Fruit fly (Drosophila melanogaster) whole organism, adult: Measurements from ENCODE around the gene mRRF1.

Source experiments
- CG11617 ChIP-seq: fragments of 200-800 bp; sonication (Bioruptor generic); optimal IDR thresholded peaks from 2 replicates; lab custom pipeline; 2017; ENCODE audit warnings: mild to moderate bottlenecking, missing biosample characterization, missing genetic modification reagents, missing genetic modification characterization
- CG12768 ChIP-seq: fragments of 200-800 bp; sonication (Bioruptor generic); optimal IDR thresholded peaks from 2 replicates; lab custom pipeline; 2017; ENCODE audit warnings: missing biosample characterization, missing genetic modification characterization, mild to moderate bottlenecking, moderate library complexity, missing genetic modification reagents
- CG14711 ChIP-seq: fragments of 200-800 bp; sonication (Bioruptor generic); optimal IDR thresholded peaks from 2 replicates; lab custom pipeline; 2018; ENCODE audit warnings: missing biosample characterization, mild to moderate bottlenecking, missing genetic modification characterization, moderate library complexity
- CG1620 ChIP-seq: fragments of 200-800 bp; sonication (Bioruptor generic); optimal IDR thresholded peaks from 2 replicates; lab custom pipeline; 2016; ENCODE audit warnings: missing biosample characterization, missing genetic modification characterization
- CG33017 ChIP-seq: fragments of 200-800 bp; sonication (Bioruptor generic); optimal IDR thresholded peaks from 2 replicates; lab custom pipeline; 2018; ENCODE audit warnings: missing biosample characterization, mild to moderate bottlenecking, missing genetic modification characterization, moderate library complexity
- CG5204 ChIP-seq: fragments of 200-800 bp; sonication (Bioruptor generic); optimal IDR thresholded peaks from 2 replicates; lab custom pipeline; 2016; ENCODE audit warnings: missing biosample characterization, missing genetic modification characterization
- CG7045 ChIP-seq: fragments of 200-800 bp; sonication (Bioruptor generic); optimal IDR thresholded peaks from 2 replicates; lab custom pipeline; 2017; ENCODE audit warnings: missing biosample characterization, mild to moderate bottlenecking, missing genetic modification characterization
- CG7101 ChIP-seq: fragments of 200-800 bp; sonication (Bioruptor generic); optimal IDR thresholded peaks from 2 replicates; lab custom pipeline; 2018; ENCODE audit warnings: missing biosample characterization, mild to moderate bottlenecking, missing genetic modification characterization, moderate library complexity
- Clk ChIP-seq: fragments of 200-800 bp; sonication (Bioruptor generic); optimal IDR thresholded peaks from 2 replicates; lab custom pipeline; 2017; ENCODE audit warnings: missing biosample characterization, missing genetic modification characterization
- Crg-1 ChIP-seq: fragments of 200-800 bp; sonication (Bioruptor generic); optimal IDR thresholded peaks from 2 replicates; lab custom pipeline; 2016; ENCODE audit warnings: missing biosample characterization, missing genetic modification characterization
- Hr96 ChIP-seq: fragments of 200-800 bp; sonication (Bioruptor generic); optimal IDR thresholded peaks from 2 replicates; lab custom pipeline; 2016; ENCODE audit warnings: missing biosample characterization, missing genetic modification characterization
- Mnt ChIP-seq: fragments of 200-800 bp; sonication (Bioruptor generic); optimal IDR thresholded peaks from 2 replicates; lab custom pipeline; 2016; ENCODE audit warnings: missing biosample characterization, mild to moderate bottlenecking, missing genetic modification characterization
- bab1 ChIP-seq: fragments of 200-800 bp; sonication (Bioruptor generic); optimal IDR thresholded peaks from 3 replicates; lab custom pipeline; 2019; ENCODE audit warnings: missing biosample characterization, mild to moderate bottlenecking, missing genetic modification characterization, moderate library complexity
- cic ChIP-seq: fragments of 200-800 bp; sonication (Bioruptor generic); optimal IDR thresholded peaks from 2 replicates; lab custom pipeline; 2017; ENCODE audit warnings: missing biosample characterization, mild to moderate bottlenecking, missing genetic modification characterization, moderate library complexity
- cnc ChIP-seq, 2 experiments: fragments of >200 bp; optimal IDR thresholded peaks; 2 replicates each; lab custom pipeline; 2017
- kay ChIP-seq: fragments of 200-800 bp; sonication (Bioruptor generic); peaks from one replicate; lab custom pipeline; 2016; ENCODE audit warnings: missing biosample characterization, missing genetic modification characterization, borderline replicate concordance
- ovo ChIP-seq: fragments of 200-800 bp; sonication (Bioruptor generic); optimal IDR thresholded peaks from 2 replicates; lab custom pipeline; 2016; ENCODE audit warnings: missing biosample characterization, missing genetic modification characterization
- pad ChIP-seq: fragments of 200-800 bp; sonication (Bioruptor generic); optimal IDR thresholded peaks from 3 replicates; lab custom pipeline; 2017; ENCODE audit warnings: missing biosample characterization, missing genetic modification characterization, mild to moderate bottlenecking, moderate library complexity, missing genetic modification reagents
- tj ChIP-seq: fragments of 200-800 bp; sonication (Bioruptor generic); optimal IDR thresholded peaks from 3 replicates; lab custom pipeline; 2017; ENCODE audit warnings: missing biosample characterization, mild to moderate bottlenecking, missing genetic modification characterization, moderate library complexity
- toe ChIP-seq: fragments of 200-800 bp; sonication (Bioruptor generic); optimal IDR thresholded peaks from 2 replicates; lab custom pipeline; 2016; ENCODE audit warnings: missing biosample characterization, missing genetic modification characterization

The mRRF1 gene

DNA sequence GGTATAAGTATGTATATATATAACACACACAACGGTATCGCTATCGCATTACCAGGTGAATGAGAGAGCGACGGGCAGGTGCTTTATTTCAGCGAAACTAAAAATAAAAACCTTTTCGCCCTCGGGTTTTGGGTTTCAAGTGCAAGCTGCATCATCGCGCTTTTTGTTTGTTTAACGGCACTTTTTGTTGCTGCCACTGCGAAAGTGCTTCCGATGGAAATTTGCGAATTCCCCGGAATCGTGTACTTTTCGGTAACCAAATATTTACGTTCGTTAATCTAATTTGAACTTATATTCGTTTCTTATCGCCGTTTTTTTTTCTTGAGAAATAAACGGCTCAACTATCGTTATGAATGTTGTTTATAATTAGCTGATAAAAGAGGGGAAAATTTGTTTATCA lies 31.9 kb downstream of the mRRF1 start:
- no peak for TF ChIP-seq bab1 (GFP tag; lab: Kevin White, UChicago)
- peak; percentile 94 for TF ChIP-seq ovo (GFP tag; lab: Kevin White, UChicago)
- no peak for TF ChIP-seq CG7101 (tag; lab: Kevin White, UChicago)
- TF ChIP-seq CG1620 (GFP tag; lab: Kevin White, UChicago), result no peak
- TF ChIP-seq kay, result peak; percentile 95
- TF ChIP-seq CG11617 (GFP tag; lab: Kevin White, UChicago), result no peak
- no peak for TF ChIP-seq CG14711 (tag; lab: Kevin White, UChicago)
- no peak for TF ChIP-seq Crg-1 (GFP tag; lab: Kevin White, UChicago)
- no peak for TF ChIP-seq toe (GFP tag; lab: Kevin White, UChicago)
- TF ChIP-seq tj (GFP tag; lab: Kevin White, UChicago), result peak; percentile 91
- no peak for TF ChIP-seq cnc (optimal IDR thresholded peaks at IDR 0.05; lab: Kevin White, UChicago)
- TF ChIP-seq pad (GFP tag; lab: Kevin White, UChicago), result peak; percentile 36
- peak; percentile 76 for TF ChIP-seq cic (GFP tag; lab: Kevin White, UChicago)
- TF ChIP-seq Clk (GFP tag; lab: Kevin White, UChicago), result no peak
- TF ChIP-seq CG5204 (GFP tag; lab: Kevin White, UChicago), result no peak
- no peak for TF ChIP-seq Hr96 (GFP tag; lab: Kevin White, UChicago)
- TF ChIP-seq CG7045 (GFP tag; lab: Kevin White, UChicago), result peak; percentile 9
- TF ChIP-seq CG33017 (tag; lab: Kevin White, UChicago), result no peak
- TF ChIP-seq Mnt (GFP tag; lab: Kevin White, UChicago), result no peak
- peak; percentile 49 for TF ChIP-seq CG12768 (GFP tag; lab: Kevin White, UChicago)

- TF ChIP-seq CG14711 (tag; lab: Kevin White, UChicago) (no peak), tj (GFP tag; lab: Kevin White, UChicago) (peak; percentile 37)
These were observed 32.6 kb downstream of the mRRF1 start for dm6 chr3L:9396704-9397103.

dm6 chr3L:9397156-9397555 lies 33.0 kb downstream of the mRRF1 start:
- peak; percentile 92 for TF ChIP-seq kay
- TF ChIP-seq CG5204 (GFP tag; lab: Kevin White, UChicago), result no peak
- peak; percentile 92 for TF ChIP-seq cic (GFP tag; lab: Kevin White, UChicago)
- peak; percentile 92 for TF ChIP-seq CG7045 (GFP tag; lab: Kevin White, UChicago)
- TF ChIP-seq tj (GFP tag; lab: Kevin White, UChicago), result no peak
- no peak for TF ChIP-seq cnc (optimal IDR thresholded peaks at IDR 0.05; lab: Kevin White, UChicago)
- peak; percentile 94 for TF ChIP-seq CG12768 (GFP tag; lab: Kevin White, UChicago)
- peak; percentile 77 for TF ChIP-seq Mnt (GFP tag; lab: Kevin White, UChicago)
- peak; percentile 69 for TF ChIP-seq CG1620 (GFP tag; lab: Kevin White, UChicago)
- peak; percentile 68 for TF ChIP-seq CG14711 (tag; lab: Kevin White, UChicago)
- peak; percentile 72 for TF ChIP-seq Clk (GFP tag; lab: Kevin White, UChicago)
- TF ChIP-seq pad (GFP tag; lab: Kevin White, UChicago), result peak; percentile 74
- peak; percentile 93 for TF ChIP-seq ovo (GFP tag; lab: Kevin White, UChicago)
- TF ChIP-seq toe (GFP tag; lab: Kevin White, UChicago), result peak; percentile 36
- TF ChIP-seq CG7101 (tag; lab: Kevin White, UChicago), result peak; percentile 88
- TF ChIP-seq CG11617 (GFP tag; lab: Kevin White, UChicago), result peak; percentile 72
- TF ChIP-seq bab1 (GFP tag; lab: Kevin White, UChicago), result peak; percentile 57
- TF ChIP-seq Hr96 (GFP tag; lab: Kevin White, UChicago), result no peak
- TF ChIP-seq CG33017 (tag; lab: Kevin White, UChicago), result peak; percentile 76
- peak; percentile 86 for TF ChIP-seq Crg-1 (GFP tag; lab: Kevin White, UChicago)

- TF ChIP-seq CG12768 (GFP tag; lab: Kevin White, UChicago) (no peak), CG1620 (GFP tag; lab: Kevin White, UChicago) (no peak), bab1 (GFP tag; lab: Kevin White, UChicago) (no peak)
These were observed 33.9 kb downstream of the mRRF1 start for dm6 chr3L:9398028-9398427.

dm6 chr3L:9398435-9398981 lies 34.4 kb downstream of the mRRF1 start:
- TF ChIP-seq CG7045 (GFP tag; lab: Kevin White, UChicago) (peak; percentile 45), CG11617 (GFP tag; lab: Kevin White, UChicago) (no peak), toe (GFP tag; lab: Kevin White, UChicago) (no peak)

- TF ChIP-seq Hr96 (GFP tag; lab: Kevin White, UChicago) (no peak), toe (GFP tag; lab: Kevin White, UChicago) (no peak), cic (GFP tag; lab: Kevin White, UChicago) (peak; percentile 38), ovo (GFP tag; lab: Kevin White, UChicago) (peak; percentile 39), bab1 (GFP tag; lab: Kevin White, UChicago) (peak; percentile 42), CG14711 (tag; lab: Kevin White, UChicago) (peak; percentile 43), CG7045 (GFP tag; lab: Kevin White, UChicago) (no peak), kay (peak; percentile 98), CG11617 (GFP tag; lab: Kevin White, UChicago) (peak; percentile 76), Mnt (GFP tag; lab: Kevin White, UChicago) (peak; percentile 63), CG1620 (GFP tag; lab: Kevin White, UChicago) (peak; percentile 49), cnc (optimal IDR thresholded peaks at IDR 0.05; lab: Kevin White, UChicago) (no peak), tj (GFP tag; lab: Kevin White, UChicago) (no peak), Clk (GFP tag; lab: Kevin White, UChicago) (no peak), Crg-1 (GFP tag; lab: Kevin White, UChicago) (peak; percentile 33), CG12768 (GFP tag; lab: Kevin White, UChicago) (no peak), pad (GFP tag; lab: Kevin White, UChicago) (no peak), CG33017 (tag; lab: Kevin White, UChicago) (peak; percentile 49), CG7101 (tag; lab: Kevin White, UChicago) (peak; percentile 37), CG5204 (GFP tag; lab: Kevin White, UChicago) (no peak)
These were observed 35.0 kb downstream of the mRRF1 start, which contains the start of gene CG4080 for dm6 chr3L:9399013-9399750. Gene CG4080 (minus strand): TSS chr3L:9399227.
